Worm (Caenorhabditis elegans) whole organism, early embryonic: ENCODE data around the gene czw-1.

Experiments
- B0310.2 ChIP-seq: sonication (generic microtip); optimal IDR thresholded peaks from 2 replicates; lab custom pipeline; 2016; ENCODE audit warnings: mild to moderate bottlenecking, missing genetic modification characterization, missing compliant biosample characterization
- F13C5.2 ChIP-seq: sonication (generic microtip); optimal IDR thresholded peaks from 2 replicates; lab custom pipeline; 2017; ENCODE audit warnings: mild to moderate bottlenecking, missing genetic modification characterization, inconsistent platforms, missing compliant biosample characterization
- aly-1 ChIP-seq: sonication (generic microtip); optimal IDR thresholded peaks from 2 replicates; lab custom pipeline; 2016; ENCODE audit warnings: missing genetic modification characterization, missing compliant biosample characterization
- ama-1 ChIP-seq: fragments of 150-350 bp; optimal IDR thresholded peaks from 2 replicates; lab custom pipeline; 2014
- ceh-13 ChIP-seq: fragments of 200-800 bp; sonication (Bioruptor generic); optimal IDR thresholded peaks from 2 replicates; lab custom pipeline; 2018; ENCODE audit warnings: mild to moderate bottlenecking, missing genetic modification characterization, missing compliant biosample characterization
- ceh-36 ChIP-seq: sonication (generic microtip); optimal IDR thresholded peaks from 2 replicates; lab custom pipeline; 2016; ENCODE audit warnings: missing genetic modification characterization, inconsistent platforms, missing compliant biosample characterization
- ets-7 ChIP-seq: sonication (generic microtip); optimal IDR thresholded peaks from 2 replicates; lab custom pipeline; 2016; ENCODE audit warnings: missing genotype, missing genetic modification characterization, missing compliant biosample characterization
- flt-1 ChIP-seq: fragments of 200-800 bp; sonication (Bioruptor generic); IDR thresholded peaks from 2 replicates; pipeline ENCODE4 v1.3.6; 2022; ENCODE audit warnings: missing genetic modification characterization, missing compliant biosample characterization
- hmbx-1 ChIP-seq: sonication (generic microtip); optimal IDR thresholded peaks from 2 replicates; lab custom pipeline; 2016; ENCODE audit warnings: mild to moderate bottlenecking, missing genetic modification characterization, missing compliant biosample characterization
- hmg-4 ChIP-seq: fragments of 200-800 bp; sonication (Bioruptor generic); optimal IDR thresholded peaks from 2 replicates; lab custom pipeline; 2018; ENCODE audit warnings: mild to moderate bottlenecking, missing genetic modification characterization, missing compliant biosample characterization
- hnd-1 ChIP-seq: sonication (generic microtip); optimal IDR thresholded peaks from 2 replicates; lab custom pipeline; 2016; ENCODE audit warnings: missing genetic modification characterization, missing compliant biosample characterization
- pes-1 ChIP-seq: fragments of 200-800 bp; sonication (Bioruptor generic); IDR thresholded peaks from 2 replicates; pipeline ENCODE4 v1.3.6; 2022; ENCODE audit warnings: missing genetic modification reagents, missing genetic modification characterization, missing compliant biosample characterization
- scrt-1 ChIP-seq: fragments of 200-800 bp; sonication (Bioruptor generic); IDR thresholded peaks from 2 replicates; pipeline ENCODE4 v1.3.6; 2022; ENCODE audit warnings: missing genetic modification characterization, missing compliant biosample characterization
- sea-1 ChIP-seq: fragments of 200-800 bp; sonication (Bioruptor generic); conservative IDR thresholded peaks from 2 replicates; pipeline ENCODE4 v1.3.6; 2022; ENCODE audit warnings: missing genetic modification characterization, missing compliant biosample characterization
- tbx-11 ChIP-seq: fragments of 200-800 bp; sonication (Bioruptor generic); IDR thresholded peaks from 2 replicates; pipeline ENCODE4 v1.3.6; 2022; ENCODE audit warnings: missing genetic modification characterization, missing compliant biosample characterization
- tbx-37 ChIP-seq: fragments of 200-800 bp; sonication (Bioruptor generic); conservative IDR thresholded peaks from 2 replicates; pipeline ENCODE4 v1.3.6; 2022; ENCODE audit warnings: missing genetic modification reagents, missing genetic modification characterization, missing compliant biosample characterization
- tra-4 ChIP-seq: sonication (generic microtip); optimal IDR thresholded peaks from 2 replicates; lab custom pipeline; 2017; ENCODE audit warnings: missing genetic modification characterization, missing compliant biosample characterization

Gene czw-1

ce11 chrIV:7906643-7907042 lies 40.0 kb downstream of the czw-1 start:
- TF ChIP-seq ama-1 (no peak), flt-1 (GFP tag; lab: Robert Waterston, UW) (no peak), ets-7 (tag; lab: Kevin White, UChicago) (no peak), B0310.2 (tag; lab: Kevin White, UChicago) (no peak), F13C5.2 (tag; lab: Kevin White, UChicago) (no peak), pes-1 (GFP tag; lab: Robert Waterston, UW) (no peak), ceh-13 (GFP tag; lab: Kevin White, UChicago) (no peak), aly-1 (tag; lab: Kevin White, UChicago) (no peak), hnd-1 (no peak), ceh-36 (tag; lab: Kevin White, UChicago) (no peak)

- TF ChIP-seq aly-1 (tag; lab: Kevin White, UChicago) (no peak), F13C5.2 (tag; lab: Kevin White, UChicago) (no peak), sea-1 (GFP tag; lab: Robert Waterston, UW) (no peak), B0310.2 (tag; lab: Kevin White, UChicago) (no peak), ceh-13 (GFP tag; lab: Kevin White, UChicago) (no peak), hnd-1 (no peak), flt-1 (GFP tag; lab: Robert Waterston, UW) (no peak), tbx-11 (GFP tag; lab: Robert Waterston, UW) (no peak), hmg-4 (GFP tag; lab: Kevin White, UChicago) (no peak), tra-4 (no peak), scrt-1 (GFP tag; lab: Robert Waterston, UW) (no peak), ets-7 (tag; lab: Kevin White, UChicago) (no peak)
Observed at ce11 chrIV:7903359-7903758, 43.3 kb downstream of the czw-1 start, which contains the start of gene C49H3.6. Gene C49H3.6 (plus strand): TSS chrIV:7903738.

- TF ChIP-seq pes-1 (GFP tag; lab: Robert Waterston, UW) (no peak), ets-7 (tag; lab: Kevin White, UChicago) (no peak), F13C5.2 (tag; lab: Kevin White, UChicago) (peak; percentile 24)
Observed at ce11 chrIV:7902221-7902904, 44.3 kb downstream of the czw-1 start, which contains the start of gene arp-11. Gene arp-11 (minus strand): TSS chrIV:7902271.

- no peak for TF ChIP-seq flt-1 (GFP tag; lab: Robert Waterston, UW)
Observed at ce11 chrIV:7898489-7898888, 48.1 kb downstream of the czw-1 start.

ce11 chrIV:7897953-7898352 lies 48.7 kb downstream of the czw-1 start:
- TF ChIP-seq aly-1 (tag; lab: Kevin White, UChicago) (no peak), hmg-4 (GFP tag; lab: Kevin White, UChicago) (no peak), tra-4 (no peak), ceh-13 (GFP tag; lab: Kevin White, UChicago) (no peak), ets-7 (tag; lab: Kevin White, UChicago) (no peak), pes-1 (GFP tag; lab: Robert Waterston, UW) (no peak), hnd-1 (no peak), F13C5.2 (tag; lab: Kevin White, UChicago) (no peak), ama-1 (no peak), ceh-36 (tag; lab: Kevin White, UChicago) (no peak)

ce11 chrIV:7897443-7897842 lies 49.2 kb downstream of the czw-1 start, which contains the start of gene ilys-4:
Gene ilys-4 (minus strand): TSS chrIV:7897543.
- TF ChIP-seq ets-7 (tag; lab: Kevin White, UChicago) (no peak), pes-1 (GFP tag; lab: Robert Waterston, UW) (no peak), sea-1 (GFP tag; lab: Robert Waterston, UW) (no peak), hmg-4 (GFP tag; lab: Kevin White, UChicago) (no peak), hnd-1 (no peak), hmbx-1 (no peak), ceh-36 (tag; lab: Kevin White, UChicago) (no peak), ama-1 (no peak), flt-1 (GFP tag; lab: Robert Waterston, UW) (no peak), scrt-1 (GFP tag; lab: Robert Waterston, UW) (no peak), tra-4 (no peak), tbx-11 (GFP tag; lab: Robert Waterston, UW) (no peak), ceh-13 (GFP tag; lab: Kevin White, UChicago) (no peak), aly-1 (tag; lab: Kevin White, UChicago) (no peak), F13C5.2 (tag; lab: Kevin White, UChicago) (no peak), tbx-37 (GFP tag; lab: Robert Waterston, UW) (no peak)
